Fruit fly (Drosophila melanogaster): Measurements from ENCODE around the gene pll.

Gene pll

dm6 chr3R:27204694-27205414, 48.1 kb downstream of the pll start (continued):
- TF ChIP-seq tap (tag; optimal IDR thresholded peaks at IDR 0.05) (peak; percentile 6), Vsx1 (GFP tag; optimal IDR thresholded peaks at IDR 0.05) (no peak), dmrt99B (tag; optimal IDR thresholded peaks at IDR 0.05) (no peak), CG6683 (GFP tag; optimal IDR thresholded peaks at IDR 0.05) (no peak), prd (optimal IDR thresholded peaks at IDR 0.05) (no peak), prd (GFP tag; IDR thresholded peaks at IDR 0.05) (peak; percentile 51; the same call in 2 of the 3 replicates), dm (GFP tag; optimal IDR thresholded peaks at IDR 0.05) (no peak), dmrt11E (tag; optimal IDR thresholded peaks at IDR 0.05) (peak; percentile 61), CG6272 (GFP tag; IDR thresholded peaks at IDR 0.05) (no peak), slbo (GFP tag; IDR thresholded peaks at IDR 0.05) (peak; percentile 30; the same call in 1 of the 2 replicates), H15 (GFP tag; IDR thresholded peaks at IDR 0.05) (peak; percentile 41; the same call in 1 of the 3 replicates), gro (GFP tag; optimal IDR thresholded peaks at IDR 0.05) (no peak), gce (GFP tag; IDR thresholded peaks at IDR 0.05) (no peak), CG17361 (GFP tag; IDR thresholded peaks at IDR 0.05) (0 out of 3 replicates have a peak, but pooled peaks have one; percentile 19), fd96Cb (tag; optimal IDR thresholded peaks at IDR 0.05) (peak; percentile 11), Xrp1 (GFP tag; IDR thresholded peaks at IDR 0.05) (peak; percentile 45; the same call in 1 of the 2 replicates), CG9727 (GFP tag; optimal IDR thresholded peaks at IDR 0.05) (peak; percentile 35), Ssrp (tag; optimal IDR thresholded peaks at IDR 0.05) (peak; percentile 5), CG15269 (tag; optimal IDR thresholded peaks at IDR 0.05) (no peak), CG10979 (tag; optimal IDR thresholded peaks at IDR 0.05) (peak; percentile 62), CG14710 (tag; optimal IDR thresholded peaks at IDR 0.05) (peak; percentile 50), nerfin-1 (tag; optimal IDR thresholded peaks at IDR 0.05) (peak; percentile 22), scrt (GFP tag; optimal IDR thresholded peaks at IDR 0.05) (peak; percentile 10), Spps (tag; optimal IDR thresholded peaks at IDR 0.05) (peak; percentile 32), CG7987 (GFP tag; optimal IDR thresholded peaks at IDR 0.05) (no peak), CG9932 (GFP tag; IDR thresholded peaks at IDR 0.05) (no peak), CG6689 (GFP tag; IDR thresholded peaks at IDR 0.05) (0 out of 2 replicates have a peak, but pooled peaks have one; percentile 33), CG15696 (tag; optimal IDR thresholded peaks at IDR 0.05) (peak; percentile 53), grau (tag; optimal IDR thresholded peaks at IDR 0.05) (peak; percentile 19), HLH3B (GFP tag; IDR thresholded peaks at IDR 0.05) (no peak), D19A (tag; optimal IDR thresholded peaks at IDR 0.05) (peak; percentile 33), bsh (GFP tag; optimal IDR thresholded peaks at IDR 0.05) (peak in 1 of 2 experiments; percentile 31), CG10267 (tag; optimal IDR thresholded peaks at IDR 0.05) (peak; percentile 39), CG18599 (GFP tag; optimal IDR thresholded peaks at IDR 0.05) (peak; percentile 10), pho (GFP tag; optimal IDR thresholded peaks at IDR 0.05) (no peak), Hr78 (GFP tag; optimal IDR thresholded peaks at IDR 0.05) (peak in 1 of 2 experiments; percentile 15), CG6175 (GFP tag; IDR thresholded peaks at IDR 0.05) (no peak), zen (tag; optimal IDR thresholded peaks at IDR 0.05) (peak; percentile 33), hkb (optimal IDR thresholded peaks at IDR 0.05) (peak; percentile 97), hkb (GFP tag; IDR thresholded peaks at IDR 0.05) (no peak), seq (GFP tag; IDR thresholded peaks at IDR 0.05) (0 out of 2 replicates have a peak, but pooled peaks have one; percentile 8), abd-A (tag; optimal IDR thresholded peaks at IDR 0.05) (peak; percentile 74), bcd (GFP tag; optimal IDR thresholded peaks at IDR 0.05) (peak; percentile 25), CG31441 (GFP tag; IDR thresholded peaks at IDR 0.05) (peak; percentile 60)

Measured in whole organism, embryonic.